Fruit fly (Drosophila melanogaster) S2 (cell line): ENCODE results near the gene CG4297.

Experiments used
- CG8478 ChIP-seq: fragments of >200 bp; optimal IDR thresholded peaks from 2 replicates; lab custom pipeline; 2018
- CTCF ChIP-seq, 2 experiments: fragments of >200 bp; optimal IDR thresholded peaks; 2 replicates each; lab custom pipeline; 2018

CG4297 gene

dm6 chr2L:472073-472590 is at the start of gene CG4297:
Gene CG4297 (minus strand): TSS chr2L:472200.
- no peak for TF ChIP-seq CTCF (optimal IDR thresholded peaks at IDR 0.05; lab: Kevin White, UChicago)
- no peak for TF ChIP-seq CG8478

dm6 chr2L:521001-521827 is 49.2 kb upstream of the CG4297 start:
- no peak for TF ChIP-seq CG8478
- no peak for TF ChIP-seq CTCF (optimal IDR thresholded peaks at IDR 0.05; lab: Kevin White, UChicago)

dm6 chr2L:520331-521000 is 48.5 kb upstream of the CG4297 start:
- TF ChIP-seq CG8478 (no peak), CTCF (optimal IDR thresholded peaks at IDR 0.05; lab: Kevin White, UChicago) (no peak)

- no peak for TF ChIP-seq CG8478
- no peak for TF ChIP-seq CTCF (optimal IDR thresholded peaks at IDR 0.05; lab: Kevin White, UChicago)
Measured at dm6 chr2L:518979-519891, 47.2 kb upstream of the CG4297 start.

- TF ChIP-seq CTCF (optimal IDR thresholded peaks at IDR 0.05; lab: Kevin White, UChicago) (no peak), CG8478 (no peak)
Measured at dm6 chr2L:518620-518913, 46.6 kb upstream of the CG4297 start.

- TF ChIP-seq CTCF (optimal IDR thresholded peaks at IDR 0.05; lab: Kevin White, UChicago) (no peak), CG8478 (no peak)
Measured at dm6 chr2L:517911-518619, 46.1 kb upstream of the CG4297 start.

dm6 chr2L:516032-516993 is 44.3 kb upstream of the CG4297 start:
- TF ChIP-seq CTCF (optimal IDR thresholded peaks at IDR 0.05; lab: Kevin White, UChicago) = no peak

dm6 chr2L:514124-514818 is 42.3 kb upstream of the CG4297 start:
- no peak for TF ChIP-seq CTCF (optimal IDR thresholded peaks at IDR 0.05; lab: Kevin White, UChicago)
- TF ChIP-seq CG8478 = no peak

dm6 chr2L:513035-513434 is 41.0 kb upstream of the CG4297 start:
- TF ChIP-seq CTCF (optimal IDR thresholded peaks at IDR 0.05; lab: Kevin White, UChicago) = no peak
- TF ChIP-seq CG8478 = no peak

- no peak for TF ChIP-seq CG8478
- TF ChIP-seq CTCF (optimal IDR thresholded peaks at IDR 0.05; lab: Kevin White, UChicago) = no peak
Measured at dm6 chr2L:512028-512427, 40.0 kb upstream of the CG4297 start.

- TF ChIP-seq CG8478 (no peak), CTCF (optimal IDR thresholded peaks at IDR 0.05; lab: Kevin White, UChicago) (no peak)
Measured at dm6 chr2L:510534-511014, 38.6 kb upstream of the CG4297 start.

- TF ChIP-seq CG8478 (no peak), CTCF (optimal IDR thresholded peaks at IDR 0.05; lab: Kevin White, UChicago) (no peak)
Measured at dm6 chr2L:507169-507568, 35.2 kb upstream of the CG4297 start.

dm6 chr2L:506443-506842 is 34.4 kb upstream of the CG4297 start:
- TF ChIP-seq CTCF (optimal IDR thresholded peaks at IDR 0.05; lab: Kevin White, UChicago) = no peak
- no peak for TF ChIP-seq CG8478
